Worm (Caenorhabditis elegans): ENCODE measurements around the gene rev-3.

Gene rev-3

ce11 chrIII:5758519-5759099, 31.8 kb downstream of the rev-3 start (continued):
- TF ChIP-seq mes-2 (tag; optimal IDR thresholded peaks at IDR 0.05; ENCODE audit: poor library complexity, severe bottlenecking) = peak; percentile 20
- peak in 1 of 2 experiments; percentile 99 for TF ChIP-seq unc-62 (GFP tag; optimal IDR thresholded peaks at IDR 0.05 in 1 of 2)
- TF ChIP-seq unc-62 (tag; optimal IDR thresholded peaks at IDR 0.05) = no peak
- TF ChIP-seq dmd-9 (GFP tag; IDR thresholded peaks at IDR 0.05) = no peak
- peak in 1 of 2 experiments; percentile 65 for TF ChIP-seq hif-1 (tag; optimal IDR thresholded peaks at IDR 0.05)
- TF ChIP-seq dmd-6 (GFP tag; IDR thresholded peaks at IDR 0.05) = peak; percentile 50
- TF ChIP-seq tra-1 (GFP tag; IDR thresholded peaks at IDR 0.05) = 0 out of 2 replicates have a peak, but pooled peaks have one; percentile 11
- TF ChIP-seq hlh-11 (tag; optimal IDR thresholded peaks at IDR 0.05) = peak; percentile 64
- peak; percentile 70; the same call in 1 of the 2 replicates for TF ChIP-seq ceh-20 (GFP tag; IDR thresholded peaks at IDR 0.05)
- TF ChIP-seq saeg-2 (GFP tag; IDR thresholded peaks at IDR 0.05) = 0 out of 2 replicates have a peak, but pooled peaks have one; percentile 31
- TF ChIP-seq ctbp-1 (GFP tag; IDR thresholded peaks at IDR 0.05) = peak; percentile 84

- TF ChIP-seq ces-1 (GFP tag; optimal IDR thresholded peaks at IDR 0.05) (peak; percentile 6), F44E2.7 (GFP tag; IDR thresholded peaks at IDR 0.05) (no peak), snpc-4 (tag; optimal IDR thresholded peaks at IDR 0.05) (no peak), rbr-2 (tag; optimal IDR thresholded peaks at IDR 0.05) (peak; percentile 27), ctbp-1 (GFP tag; IDR thresholded peaks at IDR 0.05) (peak; percentile 21; the same call in 1 of the 2 replicates), snpc-1.2 (GFP tag; IDR thresholded peaks at IDR 0.05) (0 out of 2 replicates have a peak, but pooled peaks have one; percentile 10), Y75B8A.6 (GFP tag; IDR thresholded peaks at IDR 0.05) (no peak), mep-1 (tag; optimal IDR thresholded peaks at IDR 0.05) (peak; percentile 12), ceh-20 (GFP tag; IDR thresholded peaks at IDR 0.05) (no peak), gei-8 (GFP tag; optimal IDR thresholded peaks at IDR 0.05) (no peak), aha-1 (tag) (peak; percentile 94)
Measured at ce11 chrIII:5757492-5758045, 32.9 kb downstream of the rev-3 start.

ce11 chrIII:5755204-5755603, 35.2 kb downstream of the rev-3 start, which contains the start of gene ida-1:
TSS of gene ida-1 (plus strand) at chrIII:5755539.
- TF ChIP-seq ceh-20 (GFP tag; IDR thresholded peaks at IDR 0.05) (0 out of 2 replicates have a peak, but pooled peaks have one; percentile 42), ceh-32 (tag; optimal IDR thresholded peaks at IDR 0.05; ENCODE audit: poor library complexity) (no peak), vab-7 (GFP tag; IDR thresholded peaks at IDR 0.05) (0 out of 2 replicates have a peak, but pooled peaks have one; percentile 11), set-16 (GFP tag; IDR thresholded peaks at IDR 0.05) (peak; percentile 90), mep-1 (tag; optimal IDR thresholded peaks at IDR 0.05) (peak; percentile 36), pqm-1 (tag; optimal IDR thresholded peaks at IDR 0.05) (no peak), pha-4 (GFP tag; IDR thresholded peaks at IDR 0.05) (peak; percentile 55; the same call in 1 of the 2 replicates), pha-4 (tag; optimal IDR thresholded peaks at IDR 0.05) (no peak), lsy-2 (tag; optimal IDR thresholded peaks at IDR 0.05) (peak; percentile 31 to 33), hlh-30 (tag; optimal IDR thresholded peaks at IDR 0.05; ENCODE audit: insufficient read depth) (peak; percentile 15), unc-62 (GFP tag; optimal IDR thresholded peaks at IDR 0.05 in 1 of 2) (peak in 1 of 2 experiments; percentile 95), unc-62 (tag; optimal IDR thresholded peaks at IDR 0.05) (no peak), hmg-1.1 (GFP tag; IDR thresholded peaks at IDR 0.05) (peak; percentile 47), duxl-1 (tag; optimal IDR thresholded peaks at IDR 0.05; ENCODE audit: poor library complexity) (no peak), ctbp-1 (GFP tag; IDR thresholded peaks at IDR 0.05) (peak; percentile 64; the same call in 1 of the 2 replicates), dmd-6 (GFP tag; IDR thresholded peaks at IDR 0.05) (0 out of 2 replicates have a peak, but pooled peaks have one; percentile 7), aha-1 (tag) (peak; percentile 32)

- no peak for TF ChIP-seq sdz-12 (GFP tag; optimal IDR thresholded peaks at IDR 0.05)
- TF ChIP-seq T20F7.1 (GFP tag; optimal IDR thresholded peaks at IDR 0.05) = no peak
- no peak for TF ChIP-seq ceh-32 (tag; optimal IDR thresholded peaks at IDR 0.05; ENCODE audit: poor library complexity)
- no peak for TF ChIP-seq spr-3 (GFP tag; optimal IDR thresholded peaks at IDR 0.05)
- TF ChIP-seq ceh-82 (tag; optimal IDR thresholded peaks at IDR 0.05) = no peak
- no peak for TF ChIP-seq tag-97 (GFP tag; IDR thresholded peaks at IDR 0.05)
- TF ChIP-seq egl-27 (tag; optimal IDR thresholded peaks at IDR 0.05) = no peak
- no peak for TF ChIP-seq ceh-28 (tag; optimal IDR thresholded peaks at IDR 0.05)
- TF ChIP-seq ZK546.5 (tag; optimal IDR thresholded peaks at IDR 0.05) = no peak
- TF ChIP-seq fos-1 (tag; optimal IDR thresholded peaks at IDR 0.05) = no peak
- TF ChIP-seq hlh-11 (tag; optimal IDR thresholded peaks at IDR 0.05) = no peak
- TF ChIP-seq lsy-2 (tag; optimal IDR thresholded peaks at IDR 0.05) = no peak
Measured at ce11 chrIII:5750503-5750902, 39.9 kb downstream of the rev-3 start.

All from whole organism, L4 larva.